Worm (Caenorhabditis elegans) whole organism, early embryonic: Measurements from ENCODE around the gene Y57E12B.10.

Experiments
- B0310.2 ChIP-seq: sonication (generic microtip); optimal IDR thresholded peaks from 2 replicates; lab custom pipeline; 2016; ENCODE audit warnings: mild to moderate bottlenecking, missing genetic modification characterization, missing compliant biosample characterization
- hmbx-1 ChIP-seq: sonication (generic microtip); optimal IDR thresholded peaks from 2 replicates; lab custom pipeline; 2016; ENCODE audit warnings: mild to moderate bottlenecking, missing genetic modification characterization, missing compliant biosample characterization
- hnd-1 ChIP-seq: sonication (generic microtip); optimal IDR thresholded peaks from 2 replicates; lab custom pipeline; 2016; ENCODE audit warnings: missing genetic modification characterization, missing compliant biosample characterization
- tra-4 ChIP-seq: sonication (generic microtip); optimal IDR thresholded peaks from 2 replicates; lab custom pipeline; 2017; ENCODE audit warnings: missing genetic modification characterization, missing compliant biosample characterization

- TF ChIP-seq hmbx-1 (tag; lab: Kevin White, UChicago) (no peak), B0310.2 (no peak), hnd-1 (tag; lab: Kevin White, UChicago) (no peak), tra-4 (tag; lab: Kevin White, UChicago) (no peak)
Observed at ce11 chrV:6917280-6917679, 18.5 kb downstream of the Y57E12B.10 start.
